Fruit fly (Drosophila melanogaster) whole organism, embryonic: ENCODE data around the gene CG31729.

ENCODE experiments used
- Awh ChIP-seq: fragments of 200-800 bp; sonication (Bioruptor generic); IDR thresholded peaks from 2 replicates; pipeline ENCODE4, ENCODE4 v1.3.6; 2022; ENCODE audit warnings: missing biosample characterization, missing genetic modification characterization
- Bdp1 ChIP-seq: fragments of 200-800 bp; sonication (Bioruptor generic); optimal IDR thresholded peaks from 3 replicates; lab custom pipeline; 2016; ENCODE audit warnings: missing biosample characterization, missing genetic modification characterization
- Blimp-1 ChIP-seq: fragments of 200-800 bp; sonication (Bioruptor generic); optimal IDR thresholded peaks from 3 replicates; lab custom pipeline; 2018; ENCODE audit warnings: missing biosample characterization, missing genetic modification characterization, mild to moderate bottlenecking, moderate library complexity, missing genetic modification reagents
- CG10321 ChIP-seq: fragments of 200-800 bp; sonication (Bioruptor generic); IDR thresholded peaks from 2 replicates; pipeline ENCODE4 v1.3.6; 2022; ENCODE audit warnings: missing biosample characterization, missing genetic modification characterization
- CG11504 ChIP-seq: fragments of 200-800 bp; sonication (Bioruptor generic); optimal IDR thresholded peaks from 3 replicates; lab custom pipeline; 2019; ENCODE audit warnings: missing biosample characterization, mild to moderate bottlenecking, missing genetic modification characterization, moderate library complexity
- CG11560 ChIP-seq: fragments of 200-800 bp; sonication (Bioruptor generic); IDR thresholded peaks from 3 replicates; pipeline ENCODE4 v1.3.6; 2022; ENCODE audit warnings: missing biosample characterization, missing genetic modification characterization
- CG13287 ChIP-seq: fragments of 200-800 bp; sonication (Bioruptor generic); IDR thresholded peaks from 2 replicates; pipeline ENCODE4 v1.3.6; 2022; ENCODE audit warnings: missing biosample characterization, missing genetic modification characterization; ENCODE audit not compliant: partially characterized antibody
- CG13894 ChIP-seq: fragments of 200-800 bp; sonication (Bioruptor generic); optimal IDR thresholded peaks from 3 replicates; lab custom pipeline; 2018; ENCODE audit warnings: missing biosample characterization, mild to moderate bottlenecking, missing genetic modification characterization, moderate library complexity
- CG15514 ChIP-seq: fragments of 200-800 bp; sonication (Bioruptor generic); optimal IDR thresholded peaks from 3 replicates; lab custom pipeline; 2017; ENCODE audit warnings: missing biosample characterization, missing genetic modification characterization, mild to moderate bottlenecking, moderate library complexity, missing genetic modification reagents
- CG15601 ChIP-seq: fragments of 200-800 bp; sonication (Bioruptor generic); optimal IDR thresholded peaks from 3 replicates; lab custom pipeline; 2019; ENCODE audit warnings: missing biosample characterization, mild to moderate bottlenecking, missing genetic modification characterization, moderate library complexity
- CG18619 ChIP-seq: fragments of 200-800 bp; sonication (Bioruptor generic); optimal IDR thresholded peaks from 3 replicates; lab custom pipeline; 2017; ENCODE audit warnings: missing biosample characterization, mild to moderate bottlenecking, missing genetic modification characterization
- CG2120 ChIP-seq: fragments of 200-800 bp; sonication (Bioruptor generic); optimal IDR thresholded peaks from 3 replicates; lab custom pipeline; 2016; ENCODE audit warnings: missing biosample characterization, missing genetic modification characterization
- CG2199 ChIP-seq: fragments of 200-800 bp; sonication (Bioruptor generic); IDR thresholded peaks from 3 replicates; pipeline ENCODE4 v1.3.6; 2022; ENCODE audit warnings: missing biosample characterization, missing genetic modification characterization
- CG31441 ChIP-seq: fragments of 200-800 bp; sonication (Bioruptor generic); IDR thresholded peaks from 2 replicates; pipeline ENCODE4 v1.3.6; 2022; ENCODE audit warnings: missing biosample characterization, missing genetic modification characterization
- CG32532 ChIP-seq: fragments of 200-800 bp; sonication (Bioruptor generic); IDR thresholded peaks from 2 replicates; pipeline ENCODE4 v1.3.6; 2022; ENCODE audit warnings: missing biosample characterization, missing genetic modification characterization
- CG3838 ChIP-seq: fragments of 200-800 bp; sonication (Bioruptor generic); optimal IDR thresholded peaks from 3 replicates; lab custom pipeline; 2016; ENCODE audit warnings: missing biosample characterization, missing genetic modification characterization
- CG4360 ChIP-seq: fragments of 200-800 bp; sonication (Bioruptor generic); IDR thresholded peaks from 2 replicates; pipeline ENCODE4 v1.3.6; 2022; ENCODE audit warnings: missing biosample characterization, missing genetic modification characterization
- CG4404 ChIP-seq: fragments of 200-800 bp; sonication (Bioruptor generic); IDR thresholded peaks from 2 replicates; pipeline ENCODE4 v1.3.6; 2022; ENCODE audit warnings: missing biosample characterization, missing genetic modification characterization
- CG5180 ChIP-seq: fragments of 200-800 bp; sonication (Bioruptor generic); optimal IDR thresholded peaks from 3 replicates; lab custom pipeline; 2017; ENCODE audit warnings: missing biosample characterization, missing genetic modification characterization, mild to moderate bottlenecking, moderate library complexity, missing genetic modification reagents
- CG7556 ChIP-seq: fragments of 200-800 bp; sonication (Bioruptor generic); optimal IDR thresholded peaks from 2 replicates; lab custom pipeline; 2017; ENCODE audit warnings: missing biosample characterization, mild to moderate bottlenecking, missing genetic modification characterization
- CG7786 ChIP-seq: fragments of 200-800 bp; sonication (Bioruptor generic); optimal IDR thresholded peaks from 2 replicates; lab custom pipeline; 2016; ENCODE audit warnings: missing biosample characterization, missing genetic modification characterization
- CG9932 ChIP-seq: fragments of 200-800 bp; sonication (Bioruptor generic); IDR thresholded peaks from 2 replicates; pipeline ENCODE4 v1.3.6; 2022; ENCODE audit warnings: missing biosample characterization, missing genetic modification characterization
- Chrac-16 ChIP-seq: fragments of 200-800 bp; sonication (Bioruptor generic); optimal IDR thresholded peaks from 3 replicates; lab custom pipeline; 2016; ENCODE audit warnings: missing biosample characterization, missing genetic modification characterization
- CkIIα-i1 ChIP-seq: fragments of 200-800 bp; sonication (Bioruptor generic); IDR thresholded peaks from 2 replicates; pipeline ENCODE4 v1.3.6; 2022; ENCODE audit warnings: missing biosample characterization, missing genetic modification characterization
- Dll ChIP-seq: fragments of 200-800 bp; sonication (Bioruptor generic); IDR thresholded peaks from 4 replicates; pipeline ENCODE4 v1.3.6; 2022; ENCODE audit warnings: missing biosample characterization, missing genetic modification characterization; ENCODE audit not compliant: partially characterized antibody
- Drgx ChIP-seq: fragments of 200-800 bp; sonication (Bioruptor generic); IDR thresholded peaks from 2 replicates; pipeline ENCODE4 v1.3.6; 2022; ENCODE audit warnings: missing biosample characterization, missing genetic modification characterization
- ERR ChIP-seq: fragments of 200-800 bp; sonication (Bioruptor generic); optimal IDR thresholded peaks from 2 replicates; lab custom pipeline; 2016; ENCODE audit warnings: missing biosample characterization, missing genetic modification characterization
- Ets65A ChIP-seq: fragments of 200-800 bp; sonication (Bioruptor generic); peaks from one replicate; lab custom pipeline; 2016; ENCODE audit warnings: missing biosample characterization, missing genetic modification characterization
- HHEX ChIP-seq: fragments of 200-800 bp; sonication (Bioruptor generic); optimal IDR thresholded peaks from 3 replicates; lab custom pipeline; 2017; ENCODE audit warnings: missing biosample characterization, mild to moderate bottlenecking, missing genetic modification characterization, missing genetic modification reagents
- HLH3B ChIP-seq: fragments of 200-800 bp; sonication (Bioruptor generic); IDR thresholded peaks from 2 replicates; pipeline ENCODE4 v1.3.6; 2022; ENCODE audit warnings: missing biosample characterization, missing genetic modification characterization
- HLH54F ChIP-seq: fragments of 200-800 bp; sonication (Bioruptor generic); optimal IDR thresholded peaks from 3 replicates; lab custom pipeline; 2016; ENCODE audit warnings: missing biosample characterization, missing genetic modification characterization
- Jarid2 ChIP-seq: fragments of 200-800 bp; sonication (Bioruptor generic); optimal IDR thresholded peaks from 3 replicates; lab custom pipeline; 2017; ENCODE audit warnings: mild to moderate bottlenecking, missing biosample characterization, missing genetic modification reagents, missing genetic modification characterization
- Med ChIP-seq: fragments of 200-800 bp; sonication (Bioruptor generic); peaks from one replicate; lab custom pipeline; 2016; ENCODE audit warnings: missing biosample characterization, missing genetic modification characterization, mild to moderate bottlenecking, inconsistent platforms, moderate library complexity
- Vsx1 ChIP-seq: fragments of 200-800 bp; sonication (Bioruptor generic); optimal IDR thresholded peaks from 2 replicates; lab custom pipeline; 2017; ENCODE audit warnings: missing biosample characterization, mild to moderate bottlenecking, missing genetic modification characterization, missing genetic modification reagents
- ac ChIP-seq: fragments of 200-800 bp; sonication (Bioruptor generic); optimal IDR thresholded peaks from 3 replicates; lab custom pipeline; 2017; ENCODE audit warnings: missing biosample characterization, mild to moderate bottlenecking, missing genetic modification characterization
- ems ChIP-seq: fragments of 200-800 bp; sonication (Bioruptor generic); optimal IDR thresholded peaks from 3 replicates; lab custom pipeline; 2016; ENCODE audit warnings: missing biosample characterization, missing genetic modification characterization
- eyg ChIP-seq: fragments of 200-800 bp; sonication (Bioruptor generic); optimal IDR thresholded peaks from 3 replicates; lab custom pipeline; 2016; ENCODE audit warnings: missing biosample characterization, missing genetic modification characterization
- fd3F ChIP-seq: fragments of 200-800 bp; sonication (Bioruptor generic); optimal IDR thresholded peaks from 2 replicates; lab custom pipeline; 2018; ENCODE audit warnings: missing biosample characterization, mild to moderate bottlenecking, missing genetic modification characterization, moderate library complexity
- gcm2 ChIP-seq: fragments of 200-800 bp; sonication (Bioruptor generic); optimal IDR thresholded peaks from 2 replicates; lab custom pipeline; 2016; ENCODE audit warnings: missing biosample characterization, missing genetic modification characterization
- jumu ChIP-seq: fragments of 200-800 bp; sonication (Bioruptor generic); optimal IDR thresholded peaks from 3 replicates; lab custom pipeline; 2016; ENCODE audit warnings: missing biosample characterization, missing genetic modification characterization
- nerfin-2 ChIP-seq: fragments of 200-800 bp; sonication (Bioruptor generic); IDR thresholded peaks from 2 replicates; pipeline ENCODE4 v1.3.6; 2022; ENCODE audit warnings: missing biosample characterization, missing genetic modification characterization; ENCODE audit not compliant: partially characterized antibody
- nmo ChIP-seq: fragments of 200-800 bp; sonication (Bioruptor generic); optimal IDR thresholded peaks from 2 replicates; lab custom pipeline; 2018; ENCODE audit warnings: missing biosample characterization, mild to moderate bottlenecking, missing genetic modification characterization, moderate library complexity
- nom ChIP-seq: fragments of 200-800 bp; sonication (Bioruptor generic); optimal IDR thresholded peaks from 2 replicates; lab custom pipeline; 2017; ENCODE audit warnings: missing biosample characterization, missing genetic modification characterization, mild to moderate bottlenecking, moderate library complexity, missing genetic modification reagents
- pb ChIP-seq: fragments of 200-800 bp; sonication (Bioruptor generic); optimal IDR thresholded peaks from 3 replicates; lab custom pipeline; 2016; ENCODE audit warnings: missing biosample characterization, missing genetic modification characterization
- phol ChIP-seq: fragments of 200-800 bp; sonication (Bioruptor generic); optimal IDR thresholded peaks from 3 replicates; lab custom pipeline; 2018; ENCODE audit warnings: missing biosample characterization, mild to moderate bottlenecking, missing genetic modification characterization, moderate library complexity
- pita ChIP-seq: fragments of 200-800 bp; sonication (Bioruptor generic); optimal IDR thresholded peaks from 2 replicates; lab custom pipeline; 2017; ENCODE audit warnings: missing biosample characterization, mild to moderate bottlenecking, missing genetic modification characterization
- ro ChIP-seq: fragments of 200-800 bp; sonication (Bioruptor generic); IDR thresholded peaks from 2 replicates; pipeline ENCODE4 v1.3.6; 2022; ENCODE audit warnings: missing biosample characterization, missing genetic modification characterization
- row ChIP-seq: fragments of 200-800 bp; sonication (Bioruptor generic); IDR thresholded peaks from 3 replicates; pipeline ENCODE4 v1.3.6; 2022; ENCODE audit warnings: missing biosample characterization, missing genetic modification characterization
- sens ChIP-seq: fragments of 200-800 bp; sonication (Bioruptor generic); peaks from one replicate; lab custom pipeline; 2016; ENCODE audit warnings: missing biosample characterization, missing genetic modification characterization
- sens-2 ChIP-seq: fragments of 200-800 bp; sonication (Bioruptor generic); IDR thresholded peaks from 2 replicates; pipeline ENCODE4 v1.3.6; 2022; ENCODE audit warnings: missing biosample characterization, missing genetic modification characterization
- sima ChIP-seq: fragments of 200-800 bp; sonication (Bioruptor generic); optimal IDR thresholded peaks from 2 replicates; lab custom pipeline; 2016; ENCODE audit warnings: missing biosample characterization, missing genetic modification characterization
- slou ChIP-seq: fragments of 200-800 bp; sonication (Bioruptor generic); optimal IDR thresholded peaks from 3 replicates; lab custom pipeline; 2016; ENCODE audit warnings: missing biosample characterization, missing genetic modification characterization
- zfh1 ChIP-seq: fragments of 200-800 bp; sonication (Bioruptor generic); IDR thresholded peaks from 3 replicates; pipeline ENCODE4 v1.3.6; 2022; ENCODE audit warnings: missing biosample characterization, missing genetic modification characterization

CG31729 gene

DNA sequence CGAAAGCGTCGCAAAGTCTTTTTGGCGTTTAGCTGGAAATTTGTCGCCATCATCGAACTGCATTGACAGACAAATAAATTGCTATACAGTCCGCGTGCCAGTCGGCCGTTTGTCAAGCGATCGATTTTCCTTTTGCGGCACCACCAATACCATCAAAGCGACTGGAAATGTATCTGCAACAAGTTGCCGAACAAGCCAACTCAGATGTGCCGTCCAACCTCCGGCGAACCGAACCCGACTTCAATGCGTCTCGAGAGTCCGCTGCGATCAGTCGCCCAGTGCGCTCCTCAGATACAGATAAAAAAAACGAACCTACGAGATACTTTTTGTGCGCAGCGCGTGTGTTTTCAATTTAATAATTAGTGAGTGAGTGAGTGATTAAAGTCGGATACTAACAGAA, 23.2 kb upstream of the CG31729 start:
- peak; percentile 96 for TF ChIP-seq CG11504 (tag; lab: Kevin White, UChicago)
- TF ChIP-seq HLH54F (GFP tag; lab: Kevin White, UChicago) = no peak
- TF ChIP-seq Ets65A = peak; percentile 83
- TF ChIP-seq CG7556 (GFP tag; lab: Kevin White, UChicago) = no peak
- TF ChIP-seq Vsx1 (GFP tag; lab: Kevin White, UChicago) = no peak
- no peak for TF ChIP-seq fd3F (GFP tag; lab: Kevin White, UChicago)
- no peak for TF ChIP-seq CG2120 (GFP tag; lab: Kevin White, UChicago)
- no peak for TF ChIP-seq slou (GFP tag; lab: Kevin White, UChicago)
- no peak for TF ChIP-seq Awh (GFP tag; lab: Robert Waterston, UW)
- TF ChIP-seq CG4404 = no peak
- TF ChIP-seq ac (GFP tag; lab: Kevin White, UChicago) = no peak
- TF ChIP-seq zfh1 (GFP tag; lab: Robert Waterston, UW) = no peak
- TF ChIP-seq CG31441 (GFP tag; lab: Robert Waterston, UW) = no peak
- no peak for TF ChIP-seq HHEX (GFP tag; lab: Kevin White, UChicago)
- no peak for TF ChIP-seq ro
- TF ChIP-seq sens-2 = no peak
- no peak for TF ChIP-seq Chrac-16
- peak; percentile 55 for TF ChIP-seq sens (GFP tag; lab: Kevin White, UChicago)
- TF ChIP-seq jumu = no peak
- TF ChIP-seq Jarid2 (GFP tag; lab: Kevin White, UChicago) = peak; percentile 13
- peak; percentile 87 for TF ChIP-seq CG5180 (GFP tag; lab: Kevin White, UChicago)
- no peak for TF ChIP-seq CG3838 (GFP tag; lab: Kevin White, UChicago)
- no peak for TF ChIP-seq CG11560 (tag; lab: Robert Waterston, UW)
- TF ChIP-seq row (GFP tag; lab: Robert Waterston, UW) = 0 out of 3 replicates have a peak, but pooled peaks have one; percentile 21
- TF ChIP-seq ERR (GFP tag; lab: Kevin White, UChicago) = no peak
- TF ChIP-seq CG10321 (GFP tag; lab: Robert Waterston, UW) = no peak
- TF ChIP-seq CG4360 (GFP tag; lab: Robert Waterston, UW) = no peak
- peak; percentile 5 for TF ChIP-seq CG15601 (tag; lab: Kevin White, UChicago)
- TF ChIP-seq sima = no peak
- TF ChIP-seq CkIIα-i1 (GFP tag; lab: Robert Waterston, UW) = no peak
- TF ChIP-seq CG7786 = no peak
- no peak for TF ChIP-seq phol
- peak; percentile 43; the same call in 1 of the 2 replicates for TF ChIP-seq Drgx (GFP tag; lab: Robert Waterston, UW)
- peak; percentile 22 for TF ChIP-seq Med (GFP tag; lab: Kevin White, UChicago)
- TF ChIP-seq pita = no peak
- no peak for TF ChIP-seq CG13287

DNA sequence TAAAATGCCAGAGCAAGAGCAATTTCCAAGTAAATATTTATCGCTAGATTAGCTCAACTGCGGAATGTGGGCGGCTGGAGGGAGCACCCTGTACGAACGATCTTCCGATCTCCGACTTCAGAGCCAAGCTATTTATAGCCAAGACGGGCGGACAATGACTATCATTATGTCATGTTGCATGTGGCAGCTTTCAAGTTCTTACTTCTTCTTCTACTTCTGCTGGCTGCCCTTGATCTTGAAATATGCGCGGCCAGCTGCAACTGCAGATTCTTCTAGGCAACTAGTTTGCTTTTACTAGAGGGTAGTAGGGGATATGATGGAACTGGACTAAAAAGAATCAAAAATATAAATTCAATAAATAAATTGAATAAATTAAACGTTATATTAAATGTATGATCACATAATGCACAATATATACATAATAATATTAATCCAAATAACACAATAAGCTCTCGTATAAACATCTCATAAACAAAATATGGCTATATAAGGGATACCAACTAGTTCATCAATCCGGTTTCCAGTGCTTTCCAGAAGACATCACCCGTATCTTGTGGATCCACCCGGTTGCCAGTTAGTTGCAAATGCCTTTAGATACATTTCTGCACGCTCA, 21.7 kb upstream of the CG31729 start:
- no peak for TF ChIP-seq CG9932
- TF ChIP-seq Bdp1 (GFP tag; lab: Kevin White, UChicago) = no peak
- TF ChIP-seq Dll = no peak
- TF ChIP-seq pb (GFP tag; lab: Kevin White, UChicago) = no peak
- TF ChIP-seq CG18619 = no peak
- no peak for TF ChIP-seq CG13894 (tag; lab: Kevin White, UChicago)
- TF ChIP-seq nerfin-2 (GFP tag; lab: Robert Waterston, UW) = no peak
- 0 out of 3 replicates have a peak, but pooled peaks have one; percentile 15 for TF ChIP-seq CG2199 (GFP tag; lab: Robert Waterston, UW)
- no peak for TF ChIP-seq gcm2 (GFP tag; lab: Kevin White, UChicago)
- no peak for TF ChIP-seq ems (GFP tag; lab: Kevin White, UChicago)
- TF ChIP-seq Blimp-1 (GFP tag; lab: Kevin White, UChicago) = peak; percentile 5
- TF ChIP-seq CG32532 (GFP tag; lab: Robert Waterston, UW) = no peak
- no peak for TF ChIP-seq HLH3B (GFP tag; lab: Robert Waterston, UW)
- TF ChIP-seq eyg (GFP tag; lab: Kevin White, UChicago) = no peak
- TF ChIP-seq nmo (GFP tag; lab: Kevin White, UChicago) = peak; percentile 12
- TF ChIP-seq nom (GFP tag; lab: Kevin White, UChicago) = peak; percentile 41
- no peak for TF ChIP-seq CG15514 (GFP tag; lab: Kevin White, UChicago)
